Fruit fly (Drosophila melanogaster): ENCODE measurements around the gene CG34012.

The CG34012 gene

DNA sequence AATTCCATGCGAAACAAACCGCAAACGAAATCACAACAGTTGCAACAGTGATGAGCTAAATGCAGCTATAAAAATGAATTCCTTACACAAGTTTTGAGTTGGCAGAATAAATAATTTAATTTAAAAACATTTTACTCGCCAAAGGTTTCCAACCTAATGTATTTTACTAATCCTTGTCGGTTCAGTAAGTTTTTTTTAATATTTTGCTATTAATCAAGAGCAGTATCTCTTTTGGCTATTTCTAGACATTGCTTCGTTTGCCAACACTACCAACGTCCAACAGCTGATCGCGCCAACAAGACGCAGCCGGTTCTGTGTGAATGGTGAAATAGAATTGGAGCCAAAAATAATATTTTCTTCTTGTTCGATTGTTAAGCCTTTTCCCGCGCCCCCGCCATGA, 44.6 kb downstream of the CG34012 start, which contains the start of the genes CG32075, CG45101 and SuUR (continued):
- TF ChIP-seq bsh (GFP tag; optimal IDR thresholded peaks at IDR 0.05): peak in 1 of 2 experiments; percentile 85
- TF ChIP-seq Meics (GFP tag; optimal IDR thresholded peaks at IDR 0.05): peak; percentile 86
- peak; percentile 37 for TF ChIP-seq CG10274 (GFP tag; optimal IDR thresholded peaks at IDR 0.05)
- peak; percentile 92 for TF ChIP-seq esg (GFP tag; conservative IDR thresholded peaks at IDR 0.05)
- peak; percentile 96 for TF ChIP-seq Sry-β (GFP tag; optimal IDR thresholded peaks at IDR 0.05)
- peak; percentile 69; the same call in 1 of the 2 replicates for TF ChIP-seq Nf-YA (GFP tag; IDR thresholded peaks at IDR 0.05)
- peak; percentile 59 for TF ChIP-seq CG2202 (tag; optimal IDR thresholded peaks at IDR 0.05)
- TF ChIP-seq Elba2 (GFP tag; optimal IDR thresholded peaks at IDR 0.05): peak; percentile 81
- TF ChIP-seq CG17829 (tag; optimal IDR thresholded peaks at IDR 0.05): peak; percentile 88
- peak; percentile 89 for TF ChIP-seq Abd-B (GFP tag; optimal IDR thresholded peaks at IDR 0.05)
- peak; percentile 82 for TF ChIP-seq pnt (GFP tag; optimal IDR thresholded peaks at IDR 0.05)
- TF ChIP-seq GATAe (GFP tag; conservative IDR thresholded peaks at IDR 0.05): peak; percentile 61; the same call in 1 of the 2 replicates
- TF ChIP-seq ATbp (GFP tag; optimal IDR thresholded peaks at IDR 0.05): peak; percentile 60
- TF ChIP-seq CG17912 (GFP tag; optimal IDR thresholded peaks at IDR 0.05): peak; percentile 41
- TF ChIP-seq Myb (GFP tag; optimal IDR thresholded peaks at IDR 0.05): peak; percentile 75
- TF ChIP-seq lola (GFP tag; optimal IDR thresholded peaks at IDR 0.05): peak in 1 of 3 experiments; percentile 86
- TF ChIP-seq CG15011 (GFP tag; optimal IDR thresholded peaks at IDR 0.05): peak; percentile 39
- peak; percentile 87 for TF ChIP-seq az2 (GFP tag; optimal IDR thresholded peaks at IDR 0.05)
- peak; percentile 18 for TF ChIP-seq en (GFP tag; optimal IDR thresholded peaks at IDR 0.05)
- TF ChIP-seq unc-4 (GFP tag; IDR thresholded peaks at IDR 0.05; ENCODE audit: partially characterized antibody): no peak
- TF ChIP-seq knrl (GFP tag; IDR thresholded peaks at IDR 0.05; ENCODE audit: partially characterized antibody): peak; percentile 24; the same call in 1 of the 3 replicates
- TF ChIP-seq CG5180 (GFP tag; optimal IDR thresholded peaks at IDR 0.05): peak; percentile 59
- TF ChIP-seq corto (GFP tag; optimal IDR thresholded peaks at IDR 0.05): peak; percentile 59
- TF ChIP-seq shn (GFP tag; optimal IDR thresholded peaks at IDR 0.05): peak; percentile 92
- TF ChIP-seq cwo (GFP tag; optimal IDR thresholded peaks at IDR 0.05): peak; percentile 64
- no peak for TF ChIP-seq ERR (GFP tag; optimal IDR thresholded peaks at IDR 0.05)
- peak; percentile 88 for TF ChIP-seq CG32772 (GFP tag; IDR thresholded peaks at IDR 0.05)
- peak; percentile 91 for TF ChIP-seq CG7839 (tag; optimal IDR thresholded peaks at IDR 0.05)
- TF ChIP-seq gt (GFP tag; IDR thresholded peaks at IDR 0.05): peak; percentile 75; the same call in 1 of the 2 replicates
- TF ChIP-seq CG32532 (GFP tag; IDR thresholded peaks at IDR 0.05): peak; percentile 89
- TF ChIP-seq h (optimal IDR thresholded peaks at IDR 0.05): no peak
- peak; percentile 83 for TF ChIP-seq CG2889 (GFP tag; IDR thresholded peaks at IDR 0.05)
- peak; percentile 76 for TF ChIP-seq CG10462 (GFP tag; optimal IDR thresholded peaks at IDR 0.05)
- peak; percentile 78 for TF ChIP-seq kay (GFP tag; optimal IDR thresholded peaks at IDR 0.05)
- peak; percentile 94 for TF ChIP-seq CG12942 (GFP tag; optimal IDR thresholded peaks at IDR 0.05)
- TF ChIP-seq CTCF (GFP tag; optimal IDR thresholded peaks at IDR 0.05): no peak
- TF ChIP-seq row (GFP tag; IDR thresholded peaks at IDR 0.05): peak; percentile 94
- TF ChIP-seq HmgD (GFP tag; optimal IDR thresholded peaks at IDR 0.05): peak; percentile 73
- no peak for TF ChIP-seq Blimp-1 (GFP tag; optimal IDR thresholded peaks at IDR 0.05)
- TF ChIP-seq CG7271 (tag; optimal IDR thresholded peaks at IDR 0.05): peak; percentile 58
- peak; percentile 94 for TF ChIP-seq slbo (GFP tag; IDR thresholded peaks at IDR 0.05)
- peak; percentile 97 to 99 for TF ChIP-seq crp (GFP tag; optimal IDR thresholded peaks at IDR 0.05)
- TF ChIP-seq Deaf1 (tag; optimal IDR thresholded peaks at IDR 0.05): peak; percentile 38
- peak; percentile 49 for TF ChIP-seq CG13287 (GFP tag; IDR thresholded peaks at IDR 0.05; ENCODE audit: partially characterized antibody)
- TF ChIP-seq CG34376 (GFP tag; optimal IDR thresholded peaks at IDR 0.05): peak; percentile 80
- peak; percentile 87 for TF ChIP-seq pum (GFP tag; optimal IDR thresholded peaks at IDR 0.05)
- TF ChIP-seq Max (GFP tag; optimal IDR thresholded peaks at IDR 0.05): peak; percentile 93
- no peak for TF ChIP-seq cg (GFP tag; optimal IDR thresholded peaks at IDR 0.05)
- no peak for TF ChIP-seq CkIIα-i1 (GFP tag; IDR thresholded peaks at IDR 0.05)
- TF ChIP-seq CG10321 (GFP tag; IDR thresholded peaks at IDR 0.05): no peak
- TF ChIP-seq dati (GFP tag; IDR thresholded peaks at IDR 0.05): peak; percentile 46; the same call in 1 of the 2 replicates
